Fruit fly (Drosophila melanogaster) whole organism, embryonic: ENCODE data around the gene CG42553.
A peak's percentile ranks its signal among the peaks of the same experiment; 100 is the strongest.

Experiments used
- Bteb2 ChIP-seq: fragments of 200-800 bp; sonication (Bioruptor generic); optimal IDR thresholded peaks from 2 replicates; lab custom pipeline; 2016; ENCODE audit warnings: missing biosample characterization, missing genetic modification characterization
- CG11093 ChIP-seq: fragments of 200-800 bp; sonication (Bioruptor generic); IDR thresholded peaks from 3 replicates; pipeline ENCODE4 v1.3.6; 2022; ENCODE audit warnings: missing biosample characterization, missing genetic modification characterization
- CG1233 ChIP-seq: fragments of 200-800 bp; sonication (Bioruptor generic); optimal IDR thresholded peaks from 4 replicates; lab custom pipeline; 2018; ENCODE audit warnings: missing biosample characterization, mild to moderate bottlenecking, missing genetic modification characterization
- CG12769 ChIP-seq: fragments of 200-800 bp; sonication (Bioruptor generic); optimal IDR thresholded peaks from 2 replicates; lab custom pipeline; 2019; ENCODE audit warnings: missing biosample characterization, mild to moderate bottlenecking, missing genetic modification characterization, moderate library complexity
- CG15601 ChIP-seq: fragments of 200-800 bp; sonication (Bioruptor generic); optimal IDR thresholded peaks from 3 replicates; lab custom pipeline; 2019; ENCODE audit warnings: missing biosample characterization, mild to moderate bottlenecking, missing genetic modification characterization, moderate library complexity
- CG33213 ChIP-seq: fragments of 200-800 bp; sonication (Bioruptor generic); optimal IDR thresholded peaks from 3 replicates; lab custom pipeline; 2016; ENCODE audit warnings: missing biosample characterization, missing genetic modification characterization
- CG8290 ChIP-seq, 3 experiments: fragments of 200-800 bp; sonication (Bioruptor generic); optimal IDR thresholded peaks; 2 replicates each; lab custom pipeline; 2016 to 2019; ENCODE audit warnings: missing biosample characterization in 3 of 3, missing genetic modification characterization in 3 of 3, mild to moderate bottlenecking in 2 of 3, moderate library complexity in 1 of 3
- CG8388 ChIP-seq: fragments of 200-800 bp; sonication (Bioruptor generic); optimal IDR thresholded peaks from 2 replicates; lab custom pipeline; 2019; ENCODE audit warnings: missing biosample characterization, mild to moderate bottlenecking, missing genetic modification characterization, moderate library complexity
- CoRest ChIP-seq: fragments of 200-800 bp; sonication (Bioruptor generic); optimal IDR thresholded peaks from 3 replicates; lab custom pipeline; 2018; ENCODE audit warnings: missing biosample characterization, mild to moderate bottlenecking, missing genetic modification characterization, moderate library complexity
- D19B ChIP-seq: fragments of 200-800 bp; sonication (Bioruptor generic); optimal IDR thresholded peaks from 2 replicates; lab custom pipeline; 2017; ENCODE audit warnings: missing biosample characterization, mild to moderate bottlenecking, missing genetic modification characterization
- Deaf1 ChIP-seq: fragments of 200-800 bp; optimal IDR thresholded peaks from 3 replicates; lab custom pipeline; 2019; ENCODE audit warnings: missing biosample characterization, mild to moderate bottlenecking, missing genetic modification characterization, moderate library complexity
- HHEX ChIP-seq: fragments of 200-800 bp; sonication (Bioruptor generic); optimal IDR thresholded peaks from 3 replicates; lab custom pipeline; 2017; ENCODE audit warnings: missing biosample characterization, mild to moderate bottlenecking, missing genetic modification characterization, missing genetic modification reagents
- HLH3B ChIP-seq: fragments of 200-800 bp; sonication (Bioruptor generic); IDR thresholded peaks from 2 replicates; pipeline ENCODE4 v1.3.6; 2022; ENCODE audit warnings: missing biosample characterization, missing genetic modification characterization
- HmgZ ChIP-seq: fragments of 200-800 bp; sonication (Bioruptor generic); optimal IDR thresholded peaks from 2 replicates; lab custom pipeline; 2018; ENCODE audit warnings: missing biosample characterization, mild to moderate bottlenecking, missing genetic modification characterization
- Hmx ChIP-seq: fragments of 200-800 bp; sonication (Bioruptor generic); optimal IDR thresholded peaks from 2 replicates; lab custom pipeline; 2016; ENCODE audit warnings: missing biosample characterization, missing genetic modification characterization
- Mes4 ChIP-seq: fragments of 200-800 bp; sonication (Bioruptor generic); optimal IDR thresholded peaks from 2 replicates; lab custom pipeline; 2016; ENCODE audit warnings: missing biosample characterization, missing genetic modification characterization
- Nf-YB ChIP-seq: fragments of 200-800 bp; sonication (Bioruptor generic); optimal IDR thresholded peaks from 3 replicates; lab custom pipeline; 2019; ENCODE audit warnings: missing biosample characterization, mild to moderate bottlenecking, missing genetic modification characterization, moderate library complexity
- abd-A ChIP-seq: fragments of 200-800 bp; sonication (Bioruptor generic); optimal IDR thresholded peaks from 3 replicates; lab custom pipeline; 2019; ENCODE audit warnings: missing biosample characterization, mild to moderate bottlenecking, missing genetic modification characterization, moderate library complexity
- danr ChIP-seq: fragments of 200-800 bp; sonication (Bioruptor generic); IDR thresholded peaks from 2 replicates; pipeline ENCODE4 v1.3.6; 2022; ENCODE audit warnings: missing biosample characterization, missing genetic modification characterization
- exex ChIP-seq: fragments of 200-800 bp; sonication (Bioruptor generic); optimal IDR thresholded peaks from 4 replicates; lab custom pipeline; 2018; ENCODE audit warnings: missing biosample characterization, mild to moderate bottlenecking, missing genetic modification characterization, moderate library complexity
- fd96Cb ChIP-seq: fragments of 200-800 bp; sonication (Bioruptor generic); optimal IDR thresholded peaks from 2 replicates; lab custom pipeline; 2018; ENCODE audit warnings: missing biosample characterization, mild to moderate bottlenecking, missing genetic modification characterization, moderate library complexity
- ind ChIP-seq: fragments of 200-800 bp; sonication (Bioruptor generic); optimal IDR thresholded peaks from 3 replicates; lab custom pipeline; 2016; ENCODE audit warnings: missing biosample characterization, missing genetic modification characterization
- ken ChIP-seq: fragments of 200-800 bp; sonication (Bioruptor generic); IDR thresholded peaks from 3 replicates; pipeline ENCODE4 v1.3.6; 2022; ENCODE audit warnings: missing biosample characterization, missing genetic modification characterization
- klu ChIP-seq: fragments of 200-800 bp; sonication (Bioruptor generic); IDR thresholded peaks from 2 replicates; pipeline ENCODE4 v1.3.6; 2022; ENCODE audit warnings: missing biosample characterization, missing genetic modification characterization
- lola ChIP-seq, 3 experiments: fragments of >200 bp in 2 of 3; fragments of 200-800 bp in 1 of 3; sonication (Bioruptor generic) in 1 of 3; optimal IDR thresholded peaks; 2 replicates each; lab custom pipeline; 2017 to 2019; ENCODE audit warnings: missing biosample characterization in 3 of 3, missing genetic modification characterization in 3 of 3, mild to moderate bottlenecking in 1 of 3, moderate library complexity in 1 of 3
- lov ChIP-seq, 2 experiments: fragments of 200-800 bp in 1 of 2; fragments of >200 bp in 1 of 2; sonication (Bioruptor generic) in 1 of 2; IDR thresholded peaks in 1 of 2; optimal IDR thresholded peaks in 1 of 2; 2 replicates in 1 of 2; 3 replicates in 1 of 2; pipeline versions ENCODE4 v1.3.6 to Lab custom; 2017 to 2022; ENCODE audit warnings: missing biosample characterization in 1 of 2, missing genetic modification characterization in 1 of 2
- mld ChIP-seq: fragments of 200-800 bp; sonication (Bioruptor generic); IDR thresholded peaks from 3 replicates; pipeline ENCODE4 v1.3.6; 2022; ENCODE audit warnings: missing biosample characterization, missing genetic modification characterization; ENCODE audit not compliant: partially characterized antibody
- nau ChIP-seq: fragments of 200-800 bp; sonication (Bioruptor generic); optimal IDR thresholded peaks from 3 replicates; lab custom pipeline; 2017; ENCODE audit warnings: missing biosample characterization, mild to moderate bottlenecking, missing genetic modification characterization, missing genetic modification reagents
- pan ChIP-seq, 4 experiments: fragments of >200 bp in 3 of 4; fragments of 200-800 bp in 1 of 4; sonication (Bioruptor generic) in 1 of 4; optimal IDR thresholded peaks in 3 of 4; IDR thresholded peaks in 1 of 4; 2 replicates each; pipeline versions ENCODE4 v1.3.6 to Lab custom; 2017 to 2022; ENCODE audit warnings: missing biosample characterization in 2 of 4, missing genetic modification characterization in 2 of 4, mixed read lengths in 1 of 4
- phol ChIP-seq: fragments of 200-800 bp; sonication (Bioruptor generic); optimal IDR thresholded peaks from 3 replicates; lab custom pipeline; 2018; ENCODE audit warnings: missing biosample characterization, mild to moderate bottlenecking, missing genetic modification characterization, moderate library complexity
- pita ChIP-seq: fragments of 200-800 bp; sonication (Bioruptor generic); optimal IDR thresholded peaks from 2 replicates; lab custom pipeline; 2017; ENCODE audit warnings: missing biosample characterization, mild to moderate bottlenecking, missing genetic modification characterization
- rib ChIP-seq: fragments of 200-800 bp; sonication (Bioruptor generic); IDR thresholded peaks from 2 replicates; pipeline ENCODE4 v1.3.6; 2022; ENCODE audit warnings: missing biosample characterization, missing genetic modification characterization
- row ChIP-seq: fragments of 200-800 bp; sonication (Bioruptor generic); IDR thresholded peaks from 3 replicates; pipeline ENCODE4 v1.3.6; 2022; ENCODE audit warnings: missing biosample characterization, missing genetic modification characterization
- run ChIP-seq: fragments of 200-800 bp; sonication (Bioruptor generic); optimal IDR thresholded peaks from 3 replicates; lab custom pipeline; 2018; ENCODE audit warnings: missing biosample characterization, mild to moderate bottlenecking, missing genetic modification characterization
- sd ChIP-seq: fragments of 200-800 bp; sonication (Bioruptor generic); optimal IDR thresholded peaks from 3 replicates; lab custom pipeline; 2018; ENCODE audit warnings: missing biosample characterization, mild to moderate bottlenecking, missing genetic modification characterization, moderate library complexity
- slbo ChIP-seq: fragments of 200-800 bp; sonication (Bioruptor generic); IDR thresholded peaks from 2 replicates; pipeline ENCODE4 v1.3.6; 2022; ENCODE audit warnings: missing biosample characterization, missing genetic modification characterization
- tgo ChIP-seq: fragments of 200-800 bp; sonication (Bioruptor generic); IDR thresholded peaks from 3 replicates; pipeline ENCODE4 v1.3.6; 2022; ENCODE audit warnings: missing biosample characterization, missing genetic modification characterization
- unpg ChIP-seq: fragments of 200-800 bp; sonication (Bioruptor generic); optimal IDR thresholded peaks from 3 replicates; lab custom pipeline; 2018; ENCODE audit warnings: missing biosample characterization, mild to moderate bottlenecking, missing genetic modification characterization, moderate library complexity
- wek ChIP-seq: fragments of 200-800 bp; sonication (Bioruptor generic); optimal IDR thresholded peaks from 3 replicates; lab custom pipeline; 2018; ENCODE audit warnings: missing biosample characterization, mild to moderate bottlenecking, missing genetic modification characterization, moderate library complexity

Gene CG42553

dm6 chr3L:785726-786351, 48.1 kb upstream of the CG42553 start (continued):
- no peak for TF ChIP-seq pita (GFP tag; lab: Kevin White, UChicago)
- no peak for TF ChIP-seq CG11093 (GFP tag; lab: Robert Waterston, UW)
- TF ChIP-seq lola (GFP tag; optimal IDR thresholded peaks at IDR 0.05; lab: Kevin White, UChicago) = no peak
- TF ChIP-seq abd-A (tag; lab: Kevin White, UChicago) = no peak
- TF ChIP-seq phol (tag; lab: Kevin White, UChicago) = peak; percentile 33
- peak; percentile 31; the same call in 1 of the 3 replicates for TF ChIP-seq row
- TF ChIP-seq pan (optimal IDR thresholded peaks at IDR 0.05; lab: Kevin White, UChicago) = no peak
- peak in 1 of 2 experiments; percentile 18 for TF ChIP-seq pan (GFP tag; optimal IDR thresholded peaks at IDR 0.05 in 1 of 2, IDR thresholded peaks at IDR 0.05 in 1 of 2)
- no peak for TF ChIP-seq exex (tag; lab: Kevin White, UChicago)
- no peak for TF ChIP-seq CG12769 (tag; lab: Kevin White, UChicago)
- TF ChIP-seq slbo (GFP tag; lab: Robert Waterston, UW) = 0 out of 2 replicates have a peak, but pooled peaks have one; percentile 4
- TF ChIP-seq HmgZ (tag; lab: Kevin White, UChicago) = no peak
- TF ChIP-seq Nf-YB (GFP tag; lab: Kevin White, UChicago) = no peak
- peak; percentile 46 for TF ChIP-seq fd96Cb
- TF ChIP-seq unpg (GFP tag; lab: Kevin White, UChicago) = peak; percentile 15
- no peak; the same call in 1 of the 2 replicates for TF ChIP-seq klu
- peak; percentile 30; the same call in 1 of the 2 replicates for TF ChIP-seq HLH3B (GFP tag; lab: Robert Waterston, UW)
- TF ChIP-seq ind (GFP tag; lab: Kevin White, UChicago) = peak; percentile 8
- TF ChIP-seq tgo (GFP tag; lab: Robert Waterston, UW) = 0 out of 3 replicates have a peak, but pooled peaks have one; percentile 16
- TF ChIP-seq Hmx = no peak
- TF ChIP-seq CG1233 (GFP tag; lab: Kevin White, UChicago) = no peak
- TF ChIP-seq D19B (GFP tag; lab: Kevin White, UChicago) = no peak
- TF ChIP-seq CG8388 (GFP tag; lab: Kevin White, UChicago) = peak; percentile 19
- no peak for TF ChIP-seq rib (GFP tag; lab: Robert Waterston, UW)
- no peak for TF ChIP-seq Bteb2
- no peak for TF ChIP-seq Mes4 (GFP tag; lab: Kevin White, UChicago)
- TF ChIP-seq mld (GFP tag; lab: Robert Waterston, UW) = no peak
- TF ChIP-seq Deaf1 (tag; lab: Kevin White, UChicago) = no peak
- TF ChIP-seq run = no peak
- no peak for TF ChIP-seq CoRest (tag; lab: Kevin White, UChicago)
- no peak for TF ChIP-seq wek
- no peak for TF ChIP-seq HHEX (GFP tag; lab: Kevin White, UChicago)
- TF ChIP-seq CG15601 = peak; percentile 27

- peak; percentile 89 for TF ChIP-seq nau
- 0 out of 3 replicates have a peak, but pooled peaks have one; percentile 16 for TF ChIP-seq ken (GFP tag; lab: Robert Waterston, UW)
- peak; percentile 82 for TF ChIP-seq sd
- TF ChIP-seq CG8290 (GFP tag; optimal IDR thresholded peaks at IDR 0.05; lab: Kevin White, UChicago) = no peak
- peak in 1 of 2 experiments; percentile 24 for TF ChIP-seq CG8290 (tag; optimal IDR thresholded peaks at IDR 0.05; lab: Kevin White, UChicago)
- TF ChIP-seq danr (GFP tag; lab: Robert Waterston, UW) = no peak
- TF ChIP-seq lov (optimal IDR thresholded peaks at IDR 0.05; lab: Kevin White, UChicago) = no peak
- 0 out of 3 replicates have a peak, but pooled peaks have one; percentile 25 for TF ChIP-seq lov (GFP tag; IDR thresholded peaks at IDR 0.05; lab: Robert Waterston, UW)
- TF ChIP-seq CG33213 (GFP tag; lab: Kevin White, UChicago) = no peak
Observed at dm6 chr3L:786835-787234, 47.1 kb upstream of the CG42553 start.
